Worm (Caenorhabditis elegans): ENCODE measurements around the gene C01G12.16.

- TF ChIP-seq hmbx-1 (tag; optimal IDR thresholded peaks at IDR 0.05) (peak; percentile 61), sea-1 (GFP tag; conservative IDR thresholded peaks at IDR 0.05) (peak; percentile 93), hnd-1 (tag; optimal IDR thresholded peaks at IDR 0.05) (peak; percentile 80), ceh-13 (GFP tag; optimal IDR thresholded peaks at IDR 0.05) (peak; percentile 93), B0310.2 (tag; optimal IDR thresholded peaks at IDR 0.05) (peak; percentile 82), tbx-37 (GFP tag; conservative IDR thresholded peaks at IDR 0.05) (peak; percentile 82), tbx-11 (GFP tag; IDR thresholded peaks at IDR 0.05) (peak; percentile 92)
These were observed 9.9 kb downstream of the C01G12.16 start, which contains the start of the genes rnf-121 and C16C10.4 for ce11 chrIII:4170903-4171377.
